Worm (Caenorhabditis elegans): ENCODE results near the gene ZC513.2.

Gene ZC513.2

DNA sequence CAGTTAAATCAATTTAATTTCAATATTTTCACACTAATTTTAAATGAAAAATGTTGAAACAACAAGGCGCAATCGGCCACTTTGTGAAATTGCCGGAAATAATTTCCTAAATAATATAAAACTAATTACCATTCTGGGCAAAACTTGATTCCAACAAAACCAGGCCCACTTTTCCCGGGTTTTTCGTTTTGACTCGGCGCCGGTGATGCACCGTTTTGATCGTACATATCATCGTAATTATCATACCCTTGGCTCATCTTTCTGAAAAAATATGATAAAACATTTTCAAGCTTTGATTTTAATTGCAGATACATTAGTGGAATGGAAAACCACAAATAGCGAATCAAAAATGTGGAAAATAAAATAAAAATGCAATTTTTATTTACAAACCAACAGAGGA is 42.2 kb upstream of the ZC513.2 start, which contains the start of gene rpb-9:
Gene rpb-9, minus strand, starts transcription at position 314 of the 400 bp plus-strand sequence.
- TF ChIP-seq cnd-1 (tag; optimal IDR thresholded peaks at IDR 0.05) (no peak), tbx-8 (GFP tag; optimal IDR thresholded peaks at IDR 0.05) (no peak), ztf-11 (tag; optimal IDR thresholded peaks at IDR 0.05) (no peak), M03D4.4 (tag; optimal IDR thresholded peaks at IDR 0.05) (no peak), pha-4 (tag; optimal IDR thresholded peaks at IDR 0.05) (no peak), ces-1 (GFP tag; optimal IDR thresholded peaks at IDR 0.05) (no peak), ham-2 (GFP tag; optimal IDR thresholded peaks at IDR 0.05) (no peak), unc-62 (GFP tag; optimal IDR thresholded peaks at IDR 0.05) (no peak), mls-2 (tag; optimal IDR thresholded peaks at IDR 0.05) (no peak), nhr-2 (tag; optimal IDR thresholded peaks at IDR 0.05) (no peak), sem-2 (GFP tag; optimal IDR thresholded peaks at IDR 0.05) (no peak)

DNA sequence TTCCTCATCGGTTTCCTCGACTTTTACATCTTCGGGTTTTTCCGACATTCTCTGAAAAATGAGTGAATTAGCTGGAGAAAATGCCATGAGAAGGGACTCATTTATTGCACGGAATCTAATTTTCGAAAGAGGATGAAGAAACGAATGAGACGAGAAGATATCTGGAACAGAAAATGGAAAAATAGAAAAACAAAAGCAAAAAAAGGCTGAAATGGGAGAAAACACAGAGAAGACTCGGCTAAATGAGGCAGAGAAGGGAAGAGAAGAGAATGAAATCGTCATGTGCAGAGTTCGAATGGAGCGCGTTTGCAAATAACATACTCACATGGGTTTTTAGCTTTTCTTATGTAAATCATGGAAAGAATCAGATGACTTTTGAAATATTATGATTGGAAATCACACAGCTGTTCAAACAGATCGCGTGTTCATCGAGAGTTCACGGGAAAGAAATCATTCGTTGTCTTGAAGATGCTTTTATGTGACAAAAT is 40.3 kb upstream of the ZC513.2 start, which contains the start of gene Y97E10AR.6:
Gene Y97E10AR.6, minus strand, starts transcription at position 51 of the 488 bp plus-strand sequence.
- TF ChIP-seq unc-39 (tag; optimal IDR thresholded peaks at IDR 0.05): no peak
- peak; percentile 47 for TF ChIP-seq ces-1 (GFP tag; optimal IDR thresholded peaks at IDR 0.05)
- TF ChIP-seq elt-1 (tag; optimal IDR thresholded peaks at IDR 0.05; ENCODE audit: borderline replicate concordance, insufficient read depth): no peak
- TF ChIP-seq unc-120 (tag; optimal IDR thresholded peaks at IDR 0.05; ENCODE audit: poor library complexity, severe bottlenecking): peak; percentile 28
- no peak for TF ChIP-seq ceh-43 (GFP tag; optimal IDR thresholded peaks at IDR 0.05)
- TF ChIP-seq drap-1 (GFP tag; optimal IDR thresholded peaks at IDR 0.05): no peak

ce11 chrV:8016928-8017327 is 37.3 kb upstream of the ZC513.2 start, which contains the start of gene sptl-2:
sptl-2 (plus strand) TSS chrV:8017207.
- no peak for TF ChIP-seq sptf-1 (tag; optimal IDR thresholded peaks at IDR 0.05)
- no peak for TF ChIP-seq hlh-1 (tag; optimal IDR thresholded peaks at IDR 0.05)
- TF ChIP-seq bed-3 (GFP tag; optimal IDR thresholded peaks at IDR 0.05): no peak
- TF ChIP-seq unc-39 (tag; optimal IDR thresholded peaks at IDR 0.05): no peak
- TF ChIP-seq ztf-11 (tag; optimal IDR thresholded peaks at IDR 0.05): no peak
- no peak for TF ChIP-seq mep-1 (tag; optimal IDR thresholded peaks at IDR 0.05)
- TF ChIP-seq drap-1 (GFP tag; optimal IDR thresholded peaks at IDR 0.05): no peak
- TF ChIP-seq unc-120 (tag; optimal IDR thresholded peaks at IDR 0.05; ENCODE audit: poor library complexity, severe bottlenecking): no peak

ce11 chrV:8017924-8018323 is 36.3 kb upstream of the ZC513.2 start:
- no peak for TF ChIP-seq lin-13 (tag; optimal IDR thresholded peaks at IDR 0.05)
- TF ChIP-seq ces-1 (GFP tag; optimal IDR thresholded peaks at IDR 0.05): no peak
- no peak for TF ChIP-seq lin-32 (GFP tag; optimal IDR thresholded peaks at IDR 0.05)
- no peak for TF ChIP-seq mab-5 (tag; optimal IDR thresholded peaks at IDR 0.05)
- TF ChIP-seq sptf-1 (tag; optimal IDR thresholded peaks at IDR 0.05): no peak
- TF ChIP-seq nhr-237 (tag; optimal IDR thresholded peaks at IDR 0.05): no peak
- TF ChIP-seq lsy-2 (tag; optimal IDR thresholded peaks at IDR 0.05): no peak
- no peak for TF ChIP-seq nhr-76 (tag; optimal IDR thresholded peaks at IDR 0.05)
- TF ChIP-seq ceh-39 (tag; optimal IDR thresholded peaks at IDR 0.05): no peak
- no peak for TF ChIP-seq sem-2 (GFP tag; optimal IDR thresholded peaks at IDR 0.05)
- no peak for TF ChIP-seq ztf-11 (tag; optimal IDR thresholded peaks at IDR 0.05)
- TF ChIP-seq elt-1 (tag; optimal IDR thresholded peaks at IDR 0.05; ENCODE audit: borderline replicate concordance, insufficient read depth): no peak
- TF ChIP-seq ceh-43 (GFP tag; optimal IDR thresholded peaks at IDR 0.05): no peak
- TF ChIP-seq cnd-1 (tag; optimal IDR thresholded peaks at IDR 0.05): no peak
- no peak for TF ChIP-seq ceh-83 (GFP tag; optimal IDR thresholded peaks at IDR 0.05)
- no peak for TF ChIP-seq nhr-12 (tag; optimal IDR thresholded peaks at IDR 0.05)
- no peak for TF ChIP-seq zip-8 (tag; optimal IDR thresholded peaks at IDR 0.05)
- no peak for TF ChIP-seq unc-62 (GFP tag; optimal IDR thresholded peaks at IDR 0.05)

ce11 chrV:8018919-8019318 is 35.3 kb upstream of the ZC513.2 start:
- no peak for TF ChIP-seq ceh-43 (GFP tag; optimal IDR thresholded peaks at IDR 0.05)
- no peak for TF ChIP-seq nhr-2 (tag; optimal IDR thresholded peaks at IDR 0.05)
- TF ChIP-seq ham-2 (GFP tag; optimal IDR thresholded peaks at IDR 0.05): no peak
- no peak for TF ChIP-seq flh-1 (GFP tag; optimal IDR thresholded peaks at IDR 0.05)
- TF ChIP-seq mep-1 (tag; optimal IDR thresholded peaks at IDR 0.05): no peak
- TF ChIP-seq mab-5 (tag; optimal IDR thresholded peaks at IDR 0.05): no peak
